Fruit fly (Drosophila melanogaster): ENCODE data around the gene CrebA.

Gene CrebA

dm6 chr3L:15587445-15588381 lies 52.5 kb downstream of the CrebA start, which contains the start of gene CG7656 (continued):
- TF ChIP-seq CG8478 (optimal IDR thresholded peaks at IDR 0.05) (no peak), sd (tag; optimal IDR thresholded peaks at IDR 0.05) (peak; percentile 99), CG4707 (GFP tag; optimal IDR thresholded peaks at IDR 0.05) (peak; percentile 52), psq (GFP tag; optimal IDR thresholded peaks at IDR 0.05) (no peak), danr (GFP tag; IDR thresholded peaks at IDR 0.05) (0 out of 2 replicates have a peak, but pooled peaks have one; percentile 12), dimm (GFP tag; IDR thresholded peaks at IDR 0.05) (no peak), CG13296 (GFP tag; optimal IDR thresholded peaks at IDR 0.05) (no peak), Mad (GFP tag; optimal IDR thresholded peaks at IDR 0.05) (peak; percentile 81), CG1024 (GFP tag; IDR thresholded peaks at IDR 0.05) (peak; percentile 58), BtbVII (GFP tag; optimal IDR thresholded peaks at IDR 0.05) (no peak), schlank (tag; optimal IDR thresholded peaks at IDR 0.05) (peak; percentile 47), chinmo (GFP tag; IDR thresholded peaks at IDR 0.05; ENCODE audit: partially characterized antibody) (0 out of 4 replicates have a peak, but pooled peaks have one; percentile 72), CG12744 (GFP tag; optimal IDR thresholded peaks at IDR 0.05) (peak; percentile 58), Doc2 (GFP tag; IDR thresholded peaks at IDR 0.05) (no peak), Lhr (GFP tag; optimal IDR thresholded peaks at IDR 0.05) (no peak), Usf (GFP tag; optimal IDR thresholded peaks at IDR 0.05) (no peak), pnt (GFP tag; optimal IDR thresholded peaks at IDR 0.05) (peak; percentile 80), Deaf1 (tag; optimal IDR thresholded peaks at IDR 0.05) (no peak), grau (tag; optimal IDR thresholded peaks at IDR 0.05) (peak; percentile 17), CG34376 (GFP tag; optimal IDR thresholded peaks at IDR 0.05) (peak; percentile 50), CG15011 (GFP tag; optimal IDR thresholded peaks at IDR 0.05) (no peak), Dad (GFP tag; optimal IDR thresholded peaks at IDR 0.05) (peak; percentile 68), Hey (tag; optimal IDR thresholded peaks at IDR 0.05) (no peak), ttk (GFP tag; IDR thresholded peaks at IDR 0.05) (peak; percentile 42; the same call in 1 of the 2 replicates), Adf1 (GFP tag; IDR thresholded peaks at IDR 0.05) (no peak), D19A (tag; optimal IDR thresholded peaks at IDR 0.05) (no peak), nmo (GFP tag; optimal IDR thresholded peaks at IDR 0.05) (peak; percentile 32), CG6854 (GFP tag; optimal IDR thresholded peaks at IDR 0.05) (peak; percentile 10), CG1647 (GFP tag; optimal IDR thresholded peaks at IDR 0.05) (peak; percentile 80), Rfx (GFP tag; IDR thresholded peaks at IDR 0.05) (peak; percentile 85), Dek (tag; optimal IDR thresholded peaks at IDR 0.05) (peak; percentile 66), CG9797 (GFP tag; optimal IDR thresholded peaks at IDR 0.05) (no peak), Ssrp (tag; optimal IDR thresholded peaks at IDR 0.05) (no peak), B-H2 (GFP tag; optimal IDR thresholded peaks at IDR 0.05) (peak; percentile 84), p53 (GFP tag; optimal IDR thresholded peaks at IDR 0.05) (peak; percentile 71), shn (GFP tag; optimal IDR thresholded peaks at IDR 0.05) (peak; percentile 75), CG15073 (GFP tag; optimal IDR thresholded peaks at IDR 0.05) (no peak), MBD-R2 (GFP tag; IDR thresholded peaks at IDR 0.05) (peak; percentile 86), CG10366 (GFP tag; IDR thresholded peaks at IDR 0.05) (peak; percentile 60), CG12104 (GFP tag; optimal IDR thresholded peaks at IDR 0.05) (no peak), CG2199 (GFP tag; IDR thresholded peaks at IDR 0.05) (peak; percentile 70; the same call in 1 of the 3 replicates), gro (GFP tag; optimal IDR thresholded peaks at IDR 0.05) (peak; percentile 88), CG14441 (GFP tag; IDR thresholded peaks at IDR 0.05) (peak; percentile 71), kay (GFP tag; optimal IDR thresholded peaks at IDR 0.05) (peak; percentile 74), CG18011 (GFP tag; optimal IDR thresholded peaks at IDR 0.05) (peak; percentile 40), CG18599 (GFP tag; optimal IDR thresholded peaks at IDR 0.05) (no peak), dpn (GFP tag; optimal IDR thresholded peaks at IDR 0.05) (peak; percentile 68 to 78), Atf6 (GFP tag; IDR thresholded peaks at IDR 0.05) (peak; percentile 37; the same call in 1 of the 2 replicates), CG16779 (GFP tag; IDR thresholded peaks at IDR 0.05) (peak; percentile 74)

Data from whole organism, embryonic.